Worm (Caenorhabditis elegans) whole organism, L2 larva: ENCODE results near the gene F37B12.3.

Experiments used
- R02D3.7 ChIP-seq: fragments of 150-350 bp; optimal IDR thresholded peaks from 2 replicates; lab custom pipeline; 2014; ENCODE audit warnings: missing biosample characterization, missing genetic modification characterization
- Y55F3AM.14 ChIP-seq: fragments of 200-800 bp; sonication (Bioruptor generic); optimal IDR thresholded peaks from 2 replicates; lab custom pipeline; 2018; ENCODE audit warnings: mild to moderate bottlenecking, missing genetic modification characterization, missing compliant biosample characterization
- alr-1 ChIP-seq: fragments of 150-350 bp; optimal IDR thresholded peaks from 2 replicates; lab custom pipeline; 2014; ENCODE audit warnings: missing biosample characterization, missing genetic modification characterization
- blmp-1 ChIP-seq: sonication (generic microtip); optimal IDR thresholded peaks from 2 replicates; lab custom pipeline; 2017; ENCODE audit warnings: missing genetic modification characterization, mild to moderate bottlenecking, missing compliant biosample characterization, antibody characterized with exemption, moderate library complexity; ENCODE audit not compliant: insufficient read depth
- ceh-82 ChIP-seq: fragments of 150-350 bp; optimal IDR thresholded peaks from 2 replicates; lab custom pipeline; 2014; ENCODE audit warnings: missing biosample characterization, missing genetic modification characterization
- crh-2 ChIP-seq: sonication (generic microtip); optimal IDR thresholded peaks from 2 replicates; lab custom pipeline; 2017; ENCODE audit warnings: missing biosample characterization, missing genetic modification characterization
- dmd-4 ChIP-seq: sonication (generic microtip); optimal IDR thresholded peaks from 2 replicates; lab custom pipeline; 2017; ENCODE audit warnings: missing biosample characterization, missing genetic modification characterization
- egl-27 ChIP-seq: sonication (generic microtip); optimal IDR thresholded peaks from 3 replicates; lab custom pipeline; 2017; ENCODE audit warnings: missing biosample characterization, missing genetic modification reagents, missing genetic modification characterization
- elt-3 ChIP-seq: sonication (generic microtip); optimal IDR thresholded peaks from 2 replicates; lab custom pipeline; 2017; ENCODE audit warnings: missing biosample characterization, missing genetic modification characterization
- fos-1 ChIP-seq: fragments of 150-350 bp; optimal IDR thresholded peaks from 2 replicates; lab custom pipeline; 2014; ENCODE audit warnings: missing biosample characterization, missing genetic modification characterization
- lin-11 ChIP-seq: fragments of 150-350 bp; sonication (generic microtip); optimal IDR thresholded peaks from 2 replicates; lab custom pipeline; 2014; ENCODE audit warnings: missing biosample characterization, missing genetic modification characterization, inconsistent platforms, mixed read lengths
- lin-39 ChIP-seq: fragments of 150-350 bp; optimal IDR thresholded peaks from 2 replicates; lab custom pipeline; 2014; ENCODE audit warnings: missing biosample characterization, missing genetic modification reagents, missing genetic modification characterization
- lsy-2 ChIP-seq, 2 experiments: fragments of 150-350 bp in 1 of 2; sonication (generic microtip) in 1 of 2; optimal IDR thresholded peaks; 2 replicates each; lab custom pipeline; 2014 to 2017; ENCODE audit warnings: missing biosample characterization in 2 of 2, missing genetic modification characterization in 2 of 2
- mab-5 ChIP-seq: fragments of 150-350 bp; optimal IDR thresholded peaks from 2 replicates; lab custom pipeline; 2014; ENCODE audit warnings: missing biosample characterization, missing genetic modification characterization
- mdl-1 ChIP-seq, 2 experiments: fragments of 150-350 bp in 1 of 2; sonication (generic microtip) in 1 of 2; optimal IDR thresholded peaks; 2 replicates each; lab custom pipeline; 2017; ENCODE audit warnings: missing biosample characterization in 2 of 2, missing genetic modification characterization in 2 of 2
- nhr-10 ChIP-seq: sonication (generic microtip); optimal IDR thresholded peaks from 2 replicates; lab custom pipeline; 2017; ENCODE audit warnings: missing biosample characterization, missing genetic modification characterization
- nhr-11 ChIP-seq: fragments of 150-350 bp; optimal IDR thresholded peaks from 2 replicates; lab custom pipeline; 2014; ENCODE audit warnings: missing biosample characterization, missing genetic modification characterization
- nhr-12 ChIP-seq: fragments of 150-350 bp; optimal IDR thresholded peaks from 2 replicates; lab custom pipeline; 2014; ENCODE audit warnings: missing biosample characterization, missing genetic modification characterization
- nhr-129 ChIP-seq: fragments of 150-350 bp; optimal IDR thresholded peaks from 2 replicates; lab custom pipeline; 2014; ENCODE audit warnings: missing biosample characterization, missing genetic modification characterization
- nhr-21 ChIP-seq: fragments of 150-350 bp; optimal IDR thresholded peaks from 2 replicates; lab custom pipeline; 2014; ENCODE audit warnings: missing biosample characterization, missing genetic modification characterization
- nhr-23 ChIP-seq: fragments of 150-350 bp; optimal IDR thresholded peaks from 2 replicates; lab custom pipeline; 2014; ENCODE audit warnings: missing biosample characterization, missing genetic modification reagents, missing genetic modification characterization
- nhr-237 ChIP-seq: fragments of 150-350 bp; optimal IDR thresholded peaks from 2 replicates; lab custom pipeline; 2014; ENCODE audit warnings: missing biosample characterization, missing genetic modification characterization
- nhr-25 ChIP-seq: fragments of 150-350 bp; sonication (generic microtip); optimal IDR thresholded peaks from 3 replicates; lab custom pipeline; 2014; ENCODE audit warnings: missing biosample characterization, missing genetic modification characterization
- nhr-6 ChIP-seq: fragments of 150-350 bp; optimal IDR thresholded peaks from 2 replicates; lab custom pipeline; 2014; ENCODE audit warnings: missing biosample characterization, missing genetic modification characterization
- nhr-77 ChIP-seq: fragments of 150-350 bp; optimal IDR thresholded peaks from 2 replicates; lab custom pipeline; 2014; ENCODE audit warnings: missing biosample characterization, missing genetic modification characterization
- sem-4 ChIP-seq: fragments of 150-350 bp; optimal IDR thresholded peaks from 2 replicates; lab custom pipeline; 2014; ENCODE audit warnings: missing biosample characterization, missing genetic modification reagents, missing genetic modification characterization
- skn-1 ChIP-seq: sonication (generic microtip); optimal IDR thresholded peaks from 2 replicates; lab custom pipeline; 2017; ENCODE audit warnings: missing biosample characterization, missing genetic modification characterization
- sma-3 ChIP-seq: sonication (generic microtip); optimal IDR thresholded peaks from 2 replicates; lab custom pipeline; 2016; ENCODE audit warnings: missing genetic modification reagents, missing genetic modification characterization, missing compliant biosample characterization
- sma-9 ChIP-seq, 2 experiments: fragments of 150-350 bp in 1 of 2; sonication (generic microtip) in 1 of 2; optimal IDR thresholded peaks; 2 replicates each; lab custom pipeline; 2014 to 2016; ENCODE audit warnings: missing genetic modification characterization in 2 of 2, mild to moderate bottlenecking in 1 of 2, missing biosample characterization in 1 of 2, missing compliant biosample characterization in 1 of 2, missing genetic modification reagents in 1 of 2, moderate library complexity in 1 of 2
- snpc-4 ChIP-seq: fragments of 150-350 bp; optimal IDR thresholded peaks from 2 replicates; lab custom pipeline; 2014; ENCODE audit warnings: missing biosample characterization, missing genetic modification characterization
- unc-55 ChIP-seq: fragments of 150-350 bp; sonication (generic microtip); optimal IDR thresholded peaks from 3 replicates; lab custom pipeline; 2014; ENCODE audit warnings: missing biosample characterization, missing genetic modification reagents, missing genetic modification characterization
- unc-62 ChIP-seq: fragments of 150-350 bp; optimal IDR thresholded peaks from 2 replicates; lab custom pipeline; 2014; ENCODE audit warnings: missing biosample characterization, missing genetic modification reagents, missing genetic modification characterization
- zag-1 ChIP-seq: fragments of 150-350 bp; optimal IDR thresholded peaks from 2 replicates; lab custom pipeline; 2014; ENCODE audit warnings: missing biosample characterization, missing genetic modification characterization
- ztf-1 ChIP-seq: fragments of 200-800 bp; sonication (Bioruptor generic); conservative IDR thresholded peaks from 2 replicates; pipeline ENCODE4 v1.3.6; 2022; ENCODE audit warnings: missing genetic modification characterization, missing compliant biosample characterization
- ztf-11 ChIP-seq: sonication (generic microtip); optimal IDR thresholded peaks from 2 replicates; lab custom pipeline; 2017; ENCODE audit warnings: missing biosample characterization, missing genetic modification characterization

The F37B12.3 gene

ce11 chrII:9053564-9053963 is 12.4 kb upstream of the F37B12.3 start, which contains the start of gene T24B8.7:
Gene T24B8.7, minus strand, starts transcription at chrII:9053664.
- TF ChIP-seq dmd-4 (tag; lab: Kevin White, UChicago): no peak
- no peak for TF ChIP-seq snpc-4
- no peak for TF ChIP-seq unc-62
- TF ChIP-seq nhr-6: no peak
- TF ChIP-seq egl-27: no peak
- no peak for TF ChIP-seq lsy-2 (tag; optimal IDR thresholded peaks at IDR 0.05; lab: Kevin White, UChicago)
- no peak for TF ChIP-seq R02D3.7 (tag; lab: Kevin White, UChicago)
- TF ChIP-seq nhr-23 (tag; lab: Kevin White, UChicago): no peak
- TF ChIP-seq skn-1 (tag; lab: Kevin White, UChicago): no peak
- no peak for TF ChIP-seq unc-55 (GFP tag; lab: Kevin White, UChicago)
- TF ChIP-seq alr-1 (tag; lab: Kevin White, UChicago): no peak
- no peak for TF ChIP-seq nhr-129 (tag; lab: Kevin White, UChicago)
- no peak for TF ChIP-seq sma-9 (GFP tag; optimal IDR thresholded peaks at IDR 0.05; lab: Kevin White, UChicago)
- no peak for TF ChIP-seq sma-9 (tag; optimal IDR thresholded peaks at IDR 0.05; lab: Kevin White, UChicago)
- no peak for TF ChIP-seq nhr-25 (tag; lab: Kevin White, UChicago)
- TF ChIP-seq sem-4 (tag; lab: Kevin White, UChicago): no peak
- TF ChIP-seq nhr-12 (tag; lab: Kevin White, UChicago): no peak
- TF ChIP-seq lin-11 (tag; lab: Kevin White, UChicago): no peak
- no peak for TF ChIP-seq mdl-1 (tag; optimal IDR thresholded peaks at IDR 0.05; lab: Kevin White, UChicago)
- no peak for TF ChIP-seq zag-1 (tag; lab: Kevin White, UChicago)
- TF ChIP-seq nhr-11 (tag; lab: Kevin White, UChicago): no peak

ce11 chrII:9042059-9042458 is 853 bp upstream of the F37B12.3 start:
- TF ChIP-seq sma-3 (no peak), fos-1 (peak; percentile 71), unc-62 (no peak), nhr-11 (tag; lab: Kevin White, UChicago) (no peak)

- peak; percentile 15 for TF ChIP-seq fos-1
- TF ChIP-seq skn-1 (tag; lab: Kevin White, UChicago): peak; percentile 94
- TF ChIP-seq elt-3 (tag; lab: Kevin White, UChicago): no peak
These were observed 2.5 kb downstream of the F37B12.3 start for ce11 chrII:9038736-9039135.

- TF ChIP-seq crh-2 (tag; lab: Kevin White, UChicago): no peak
- TF ChIP-seq Y55F3AM.14 (GFP tag; lab: Kevin White, UChicago): no peak
- TF ChIP-seq elt-3 (tag; lab: Kevin White, UChicago): no peak
- no peak for TF ChIP-seq sem-4 (tag; lab: Kevin White, UChicago)
- TF ChIP-seq nhr-129 (tag; lab: Kevin White, UChicago): no peak
- TF ChIP-seq egl-27: no peak
- TF ChIP-seq nhr-23 (tag; lab: Kevin White, UChicago): no peak
- no peak for TF ChIP-seq nhr-10
- no peak for TF ChIP-seq blmp-1 (tag; lab: Kevin White, UChicago)
- TF ChIP-seq ztf-11 (tag; lab: Kevin White, UChicago): no peak
- no peak for TF ChIP-seq alr-1 (tag; lab: Kevin White, UChicago)
- TF ChIP-seq unc-62: no peak
- TF ChIP-seq ceh-82: no peak
- TF ChIP-seq unc-55 (GFP tag; lab: Kevin White, UChicago): no peak
These were observed 3.0 kb downstream of the F37B12.3 start, which contains the start of gene gcs-1 for ce11 chrII:9038201-9038600. Gene gcs-1, minus strand, starts transcription at chrII:9038301.

ce11 chrII:9033034-9033433 is 8.2 kb downstream of the F37B12.3 start:
- TF ChIP-seq unc-55 (GFP tag; lab: Kevin White, UChicago): no peak
- no peak for TF ChIP-seq ztf-11 (tag; lab: Kevin White, UChicago)
- TF ChIP-seq ztf-1 (GFP tag; lab: Robert Waterston, UW): no peak
- TF ChIP-seq nhr-21 (tag; lab: Kevin White, UChicago): peak; percentile 81
- TF ChIP-seq nhr-77 (tag; lab: Kevin White, UChicago): no peak
- TF ChIP-seq unc-62: no peak
- no peak for TF ChIP-seq lin-39 (tag; lab: Kevin White, UChicago)
- no peak for TF ChIP-seq nhr-11 (tag; lab: Kevin White, UChicago)
- no peak for TF ChIP-seq blmp-1 (tag; lab: Kevin White, UChicago)
- TF ChIP-seq mab-5 (tag; lab: Kevin White, UChicago): no peak
- TF ChIP-seq sma-3: peak; percentile 12
- no peak for TF ChIP-seq nhr-237 (tag; lab: Kevin White, UChicago)
- TF ChIP-seq egl-27: peak; percentile 52
